Worm (Caenorhabditis elegans) whole organism, late embryonic: ENCODE measurements around the gene nhr-267.
"Not testable (repeated sequence)": the region's sequence is repeated elsewhere in the genome, so short reads cannot be mapped to it uniquely, and the experiment has no call there.

ENCODE experiments used
- C08G9.2 ChIP-seq: sonication (generic microtip); optimal IDR thresholded peaks from 2 replicates; lab custom pipeline; 2016; ENCODE audit warnings: mild to moderate bottlenecking, missing genetic modification characterization, moderate library complexity, missing compliant biosample characterization
- C38D4.7 ChIP-seq: fragments of 200-800 bp; sonication (Bioruptor generic); optimal IDR thresholded peaks from 2 replicates; lab custom pipeline; 2018; ENCODE audit warnings: mild to moderate bottlenecking, missing genetic modification characterization, moderate library complexity, missing compliant biosample characterization
- F13H6.1 ChIP-seq: sonication (generic microtip); optimal IDR thresholded peaks from 2 replicates; lab custom pipeline; 2016; ENCODE audit warnings: missing genetic modification characterization, missing compliant biosample characterization
- K02D7.2 ChIP-seq: sonication (generic microtip); optimal IDR thresholded peaks from 2 replicates; lab custom pipeline; 2017; ENCODE audit warnings: mild to moderate bottlenecking, missing genetic modification characterization, missing compliant biosample characterization
- K09A11.1 ChIP-seq: sonication (generic microtip); optimal IDR thresholded peaks from 2 replicates; lab custom pipeline; 2017; ENCODE audit warnings: antibody characterized with exemption, mild to moderate bottlenecking, missing genetic modification characterization, missing compliant biosample characterization; ENCODE audit not compliant: insufficient read depth
- T23F11.4 ChIP-seq: fragments of 200-800 bp; sonication (Bioruptor generic); optimal IDR thresholded peaks from 2 replicates; lab custom pipeline; 2018; ENCODE audit warnings: mild to moderate bottlenecking, missing genetic modification characterization, missing compliant biosample characterization
- ahr-1 ChIP-seq: sonication (generic microtip); optimal IDR thresholded peaks from 2 replicates; lab custom pipeline; 2016; ENCODE audit warnings: missing genetic modification characterization, missing compliant biosample characterization
- ceh-19 ChIP-seq: fragments of 200-800 bp; sonication (Bioruptor generic); optimal IDR thresholded peaks from 2 replicates; lab custom pipeline; 2018; ENCODE audit warnings: mild to moderate bottlenecking, missing genetic modification characterization, missing compliant biosample characterization
- ceh-24 ChIP-seq: sonication (generic microtip); optimal IDR thresholded peaks from 2 replicates; lab custom pipeline; 2016; ENCODE audit warnings: mild to moderate bottlenecking, missing genetic modification characterization, missing compliant biosample characterization
- ceh-31 ChIP-seq: sonication (generic microtip); optimal IDR thresholded peaks from 2 replicates; lab custom pipeline; 2016; ENCODE audit warnings: missing genetic modification characterization, missing compliant biosample characterization
- ceh-34 ChIP-seq: sonication (generic microtip); optimal IDR thresholded peaks from 2 replicates; lab custom pipeline; 2016; ENCODE audit warnings: mild to moderate bottlenecking, missing genetic modification characterization, missing compliant biosample characterization
- ceh-6 ChIP-seq: fragments of 200-800 bp; sonication (Bioruptor generic); optimal IDR thresholded peaks from 2 replicates; lab custom pipeline; 2018; ENCODE audit warnings: mild to moderate bottlenecking, missing genetic modification characterization, missing compliant biosample characterization
- ceh-9 ChIP-seq: sonication (generic microtip); optimal IDR thresholded peaks from 2 replicates; lab custom pipeline; 2016; ENCODE audit warnings: mild to moderate bottlenecking, missing genetic modification characterization, inconsistent platforms, missing compliant biosample characterization
- dve-1 ChIP-seq: sonication (generic microtip); optimal IDR thresholded peaks from 2 replicates; lab custom pipeline; 2017; ENCODE audit warnings: antibody characterized with exemption, mild to moderate bottlenecking, missing genetic modification characterization, missing compliant biosample characterization
- elt-2 ChIP-seq: sonication (generic microtip); optimal IDR thresholded peaks from 2 replicates; lab custom pipeline; 2016; ENCODE audit warnings: missing genetic modification reagents, missing genetic modification characterization, missing compliant biosample characterization
- fkh-10 ChIP-seq: fragments of 150-350 bp; optimal IDR thresholded peaks from 2 replicates; lab custom pipeline; 2014; ENCODE audit warnings: missing biosample characterization, missing genetic modification reagents, missing genetic modification characterization
- fkh-6 ChIP-seq: sonication (generic microtip); optimal IDR thresholded peaks from 2 replicates; lab custom pipeline; 2016; ENCODE audit warnings: missing genetic modification characterization, missing compliant biosample characterization
- gmeb-2 ChIP-seq: sonication (generic microtip); optimal IDR thresholded peaks from 2 replicates; lab custom pipeline; 2016; ENCODE audit warnings: missing genetic modification characterization, inconsistent platforms, missing compliant biosample characterization
- madf-2 ChIP-seq: sonication (generic microtip); optimal IDR thresholded peaks from 2 replicates; lab custom pipeline; 2017; ENCODE audit warnings: missing genetic modification characterization, missing compliant biosample characterization
- nfya-1 ChIP-seq: sonication (generic microtip); optimal IDR thresholded peaks from 2 replicates; lab custom pipeline; 2017; ENCODE audit warnings: missing genetic modification characterization, mild to moderate bottlenecking, missing compliant biosample characterization, antibody characterized with exemption, moderate library complexity
- nhr-11 ChIP-seq: fragments of 150-350 bp; optimal IDR thresholded peaks from 2 replicates; lab custom pipeline; 2014; ENCODE audit warnings: missing biosample characterization, missing genetic modification characterization
- odd-2 ChIP-seq: sonication (generic microtip); optimal IDR thresholded peaks from 2 replicates; lab custom pipeline; 2017; ENCODE audit warnings: antibody characterized with exemption, mild to moderate bottlenecking, missing genetic modification characterization, missing compliant biosample characterization
- pag-3 ChIP-seq: sonication (generic microtip); optimal IDR thresholded peaks from 2 replicates; lab custom pipeline; 2016; ENCODE audit warnings: missing compliant biosample characterization, missing genetic modification characterization, borderline replicate concordance
- pax-1 ChIP-seq: fragments of 150-350 bp; optimal IDR thresholded peaks from 2 replicates; lab custom pipeline; 2014; ENCODE audit warnings: missing biosample characterization, missing genetic modification characterization
- pha-2 ChIP-seq: sonication (generic microtip); optimal IDR thresholded peaks from 2 replicates; lab custom pipeline; 2017; ENCODE audit warnings: mild to moderate bottlenecking, missing genetic modification characterization, missing compliant biosample characterization
- sox-4 ChIP-seq: sonication (generic microtip); optimal IDR thresholded peaks from 2 replicates; lab custom pipeline; 2017; ENCODE audit warnings: mild to moderate bottlenecking, missing genetic modification characterization, inconsistent platforms, missing compliant biosample characterization
- unc-3 ChIP-seq, 2 experiments: fragments of 200-800 bp in 1 of 2; sonication (Bioruptor generic) in 1 of 2; sonication (generic microtip) in 1 of 2; conservative IDR thresholded peaks in 1 of 2; optimal IDR thresholded peaks in 1 of 2; 2 replicates each; pipeline versions ENCODE4 v1.3.6 to Lab custom; 2016 to 2022; ENCODE audit warnings: missing compliant biosample characterization in 2 of 2, missing genetic modification characterization in 2 of 2, missing genetic modification reagents in 1 of 2
- unc-42 ChIP-seq: sonication (generic microtip); optimal IDR thresholded peaks from 2 replicates; lab custom pipeline; 2016; ENCODE audit warnings: missing genotype, missing genetic modification characterization, missing compliant biosample characterization
- unc-55 ChIP-seq: sonication (generic microtip); optimal IDR thresholded peaks from 2 replicates; lab custom pipeline; 2017; ENCODE audit warnings: missing biosample characterization, missing genetic modification reagents, missing genetic modification characterization
- unc-86 ChIP-seq: sonication (generic microtip); optimal IDR thresholded peaks from 2 replicates; lab custom pipeline; 2016; ENCODE audit warnings: missing genetic modification characterization, missing compliant biosample characterization

The nhr-267 gene

DNA sequence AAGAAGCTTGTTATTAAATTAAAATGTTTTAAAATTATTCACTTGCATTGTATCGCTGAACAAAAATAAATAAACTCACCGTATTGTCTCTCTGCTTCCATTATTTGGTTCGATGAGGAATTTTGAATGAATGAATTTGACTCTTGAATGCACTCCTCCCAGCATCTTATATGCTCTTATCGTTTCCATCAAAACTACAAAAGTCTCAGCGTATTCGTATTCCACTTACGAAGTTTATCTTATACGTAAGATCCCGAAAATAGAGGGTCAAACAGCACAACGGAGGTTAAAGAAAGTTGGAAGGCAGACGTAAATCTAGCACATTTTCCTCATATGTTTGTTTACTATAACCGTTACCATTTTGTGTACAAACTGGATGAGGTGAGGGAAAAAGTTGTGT is at the start of gene nhr-267:
Gene nhr-267, minus strand, starts transcription at position 101 of the 400 bp plus-strand sequence.
- TF ChIP-seq K02D7.2; unc-55 (GFP tag; lab: Kevin White, UChicago); ceh-24 (tag; lab: Kevin White, UChicago): not testable (repeated sequence)

DNA sequence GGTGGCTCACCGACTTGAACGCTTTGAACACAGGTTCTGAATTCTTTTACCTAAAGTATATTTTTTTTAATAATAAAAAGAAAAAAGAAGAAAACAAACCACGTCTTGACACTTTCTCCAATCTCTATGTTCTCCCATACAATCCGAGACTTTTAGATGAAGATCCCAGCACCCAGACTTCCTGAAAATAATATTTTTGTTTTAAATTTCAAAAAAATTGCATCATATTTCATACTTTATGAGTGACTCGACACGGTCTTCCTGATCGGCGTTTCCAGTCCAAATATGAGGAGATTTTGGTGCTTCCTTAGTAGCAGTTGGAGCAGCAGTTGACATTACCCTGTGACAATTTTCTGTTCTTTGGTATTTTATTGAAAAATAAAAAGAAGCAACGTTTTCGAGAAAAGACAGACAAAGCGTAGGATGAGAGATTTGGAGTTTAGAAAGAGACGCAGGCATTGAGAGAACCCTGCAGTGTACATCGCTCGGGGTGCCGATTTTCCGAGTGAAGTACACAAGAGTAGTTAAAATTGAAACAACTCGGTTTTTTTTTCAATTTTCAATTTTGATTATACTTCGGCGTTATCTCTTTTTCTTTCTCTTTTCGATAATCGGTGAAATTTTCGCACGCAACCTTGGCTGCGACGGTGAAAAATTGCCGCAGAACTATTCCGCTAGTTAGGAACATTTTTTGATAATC is 49.5 kb upstream of the nhr-267 start, which contains the start of the genes coa-4 and T20D3.14:
Gene coa-4, minus strand, starts transcription at position 51 of the 700 bp plus-strand sequence.
Gene T20D3.14, minus strand, starts transcription at position 358 of the 700 bp plus-strand sequence.
- no peak for TF ChIP-seq odd-2
- no peak for TF ChIP-seq ceh-9 (tag; lab: Kevin White, UChicago)
- no peak for TF ChIP-seq pax-1
- no peak for TF ChIP-seq unc-55 (GFP tag; lab: Kevin White, UChicago)
- no peak for TF ChIP-seq ceh-6 (GFP tag; lab: Kevin White, UChicago)
- TF ChIP-seq elt-2 = no peak
- no peak for TF ChIP-seq pag-3 (tag; lab: Kevin White, UChicago)
- no peak for TF ChIP-seq nfya-1
- no peak for TF ChIP-seq sox-4 (tag; lab: Kevin White, UChicago)
- TF ChIP-seq ceh-34 (tag; lab: Kevin White, UChicago) = no peak
- no peak for TF ChIP-seq ceh-19 (GFP tag; lab: Kevin White, UChicago)
- no peak for TF ChIP-seq K02D7.2

DNA sequence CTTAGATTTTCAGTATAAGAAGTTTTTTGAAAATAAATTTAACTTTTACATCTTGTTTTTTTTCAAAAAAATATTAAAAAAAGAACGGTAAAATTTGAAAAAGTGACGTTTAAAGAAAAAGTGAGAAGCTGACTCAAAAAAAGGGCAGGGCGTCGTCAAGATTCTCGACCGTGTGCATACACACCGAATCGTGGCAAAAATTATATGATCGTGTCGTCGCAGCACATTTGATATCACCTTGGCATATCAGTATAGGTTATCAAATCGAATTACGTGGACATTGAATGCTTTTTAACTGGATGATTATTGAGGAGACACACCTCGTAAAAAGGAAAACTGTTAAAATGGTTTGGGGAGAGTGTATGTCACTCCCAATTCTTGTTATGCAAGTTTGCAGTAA is 46.8 kb upstream of the nhr-267 start:
- no peak for TF ChIP-seq unc-42 (tag; lab: Kevin White, UChicago)
- TF ChIP-seq madf-2 (tag; lab: Kevin White, UChicago) = no peak
- no peak for TF ChIP-seq fkh-10
- TF ChIP-seq dve-1 (tag; lab: Kevin White, UChicago) = no peak
- peak; percentile 49 for TF ChIP-seq elt-2

DNA sequence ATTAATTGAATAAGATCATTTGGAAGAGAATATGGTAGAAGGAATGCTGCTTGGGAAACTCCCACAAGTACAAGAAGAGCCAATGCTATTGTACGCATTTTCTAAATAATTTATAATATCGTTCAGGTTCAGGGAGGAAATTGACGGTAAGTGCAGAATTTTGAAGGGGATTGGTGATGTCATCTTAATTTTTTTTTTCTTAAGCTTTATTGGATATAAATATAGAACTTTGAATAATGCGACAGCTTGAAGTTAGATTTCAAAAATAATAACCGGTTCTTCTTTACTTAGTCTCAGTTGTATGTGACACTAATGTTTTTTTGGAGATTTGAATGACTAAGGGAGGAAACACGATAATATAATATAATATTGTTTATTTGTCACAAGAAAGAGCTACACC is 44.5 kb upstream of the nhr-267 start, which contains the start of gene nspg-7.1:
Gene nspg-7.1, minus strand, starts transcription at position 101 of the 400 bp plus-strand sequence.
- TF ChIP-seq gmeb-2 (tag; lab: Kevin White, UChicago) (no peak), fkh-10 (no peak), pag-3 (tag; lab: Kevin White, UChicago) (no peak), nfya-1 (no peak)

DNA sequence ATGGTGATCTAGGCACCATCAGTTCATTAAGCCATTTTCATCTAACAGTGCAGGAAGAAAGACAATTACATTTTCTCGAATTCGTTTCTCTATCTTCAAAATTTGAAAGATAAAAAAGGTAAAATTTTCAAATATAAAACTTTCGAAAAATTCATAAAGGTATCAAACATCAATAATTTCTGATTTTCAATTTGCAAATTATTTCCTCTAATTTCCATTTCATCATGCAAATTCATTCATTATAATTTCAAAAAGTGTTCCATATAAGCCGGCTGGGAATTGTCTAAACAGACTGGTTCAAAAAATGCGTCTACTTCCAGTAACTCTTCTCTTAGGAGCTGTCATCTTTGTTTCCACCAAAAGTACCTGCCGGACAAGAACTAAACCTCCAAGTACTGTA is 41.5 kb upstream of the nhr-267 start, which contains the start of gene clec-183:
Gene clec-183, plus strand, starts transcription at position 301 of the 400 bp plus-strand sequence.
- TF ChIP-seq C08G9.2 (tag; lab: Kevin White, UChicago) (no peak), fkh-6 (no peak), gmeb-2 (tag; lab: Kevin White, UChicago) (no peak), sox-4 (tag; lab: Kevin White, UChicago) (no peak), C38D4.7 (no peak), ahr-1 (tag; lab: Kevin White, UChicago) (no peak), K09A11.1 (no peak), unc-86 (no peak), nhr-11 (tag; lab: Kevin White, UChicago) (no peak), unc-3 (GFP tag; conservative IDR thresholded peaks at IDR 0.05; lab: Robert Waterston, UW) (no peak), unc-3 (tag; optimal IDR thresholded peaks at IDR 0.05; lab: Kevin White, UChicago) (no peak), F13H6.1 (no peak), odd-2 (no peak), T23F11.4 (GFP tag; lab: Kevin White, UChicago) (no peak), pha-2 (no peak), ceh-31 (tag; lab: Kevin White, UChicago) (no peak), dve-1 (tag; lab: Kevin White, UChicago) (no peak)
